Worm (Caenorhabditis elegans) whole organism, young adult: ENCODE measurements around the gene ZK616.1.

Source experiments
- C06A6.2 ChIP-seq: fragments of 200-800 bp; sonication (Bioruptor generic); conservative IDR thresholded peaks from 2 replicates; pipeline ENCODE4 v1.3.6; 2022; ENCODE audit warnings: missing genetic modification characterization, missing compliant biosample characterization
- F10E7.11 ChIP-seq: sonication (generic microtip); optimal IDR thresholded peaks from 2 replicates; lab custom pipeline; 2017; ENCODE audit warnings: mild to moderate bottlenecking, missing genetic modification characterization, moderate library complexity, missing compliant biosample characterization
- F57A8.1 ChIP-seq: fragments of 200-800 bp; sonication (Bioruptor generic); optimal IDR thresholded peaks from 2 replicates; lab custom pipeline; 2018; ENCODE audit warnings: mild to moderate bottlenecking, missing genetic modification characterization, moderate library complexity, missing compliant biosample characterization
- Y79H2A.3 ChIP-seq: fragments of 200-800 bp; sonication (Bioruptor generic); conservative IDR thresholded peaks from 2 replicates; pipeline ENCODE4 v1.3.6; 2022; ENCODE audit warnings: missing genetic modification reagents, missing genetic modification characterization, missing compliant biosample characterization
- ceh-91 ChIP-seq: fragments of 200-800 bp; sonication (Bioruptor generic); IDR thresholded peaks from 2 replicates; pipeline ENCODE4 v1.3.6; 2022; ENCODE audit warnings: missing genetic modification reagents, missing genetic modification characterization, missing compliant biosample characterization
- ets-4 ChIP-seq: fragments of 200-800 bp; sonication (Bioruptor generic); optimal IDR thresholded peaks from 2 replicates; lab custom pipeline; 2018; ENCODE audit warnings: mild to moderate bottlenecking, missing genetic modification characterization, missing compliant biosample characterization
- mes-4 ChIP-seq: sonication (generic microtip); optimal IDR thresholded peaks from 2 replicates; lab custom pipeline; 2016; ENCODE audit warnings: missing genotype, missing genetic modification characterization, missing compliant biosample characterization
- nfya-1 ChIP-seq: sonication (generic microtip); optimal IDR thresholded peaks from 2 replicates; lab custom pipeline; 2017; ENCODE audit warnings: antibody characterized with exemption, missing compliant biosample characterization, missing genetic modification characterization, borderline replicate concordance; ENCODE audit not compliant: insufficient read depth
- repo-1 ChIP-seq: sonication (generic microtip); optimal IDR thresholded peaks from 2 replicates; lab custom pipeline; 2017; ENCODE audit warnings: mild to moderate bottlenecking, missing genetic modification characterization, missing compliant biosample characterization
- somi-1 ChIP-seq: fragments of 200-800 bp; sonication (Bioruptor generic); optimal IDR thresholded peaks from 2 replicates; lab custom pipeline; 2018; ENCODE audit warnings: mild to moderate bottlenecking, missing genetic modification characterization, missing compliant biosample characterization
- unc-130 ChIP-seq: sonication (generic microtip); optimal IDR thresholded peaks from 2 replicates; lab custom pipeline; 2016; ENCODE audit warnings: missing genetic modification reagents, missing genetic modification characterization, missing compliant biosample characterization
- unc-62 ChIP-seq: fragments of 150-350 bp; optimal IDR thresholded peaks from 2 replicates; lab custom pipeline; 2014; ENCODE audit warnings: missing biosample characterization, missing genetic modification reagents, missing genetic modification characterization

DNA sequence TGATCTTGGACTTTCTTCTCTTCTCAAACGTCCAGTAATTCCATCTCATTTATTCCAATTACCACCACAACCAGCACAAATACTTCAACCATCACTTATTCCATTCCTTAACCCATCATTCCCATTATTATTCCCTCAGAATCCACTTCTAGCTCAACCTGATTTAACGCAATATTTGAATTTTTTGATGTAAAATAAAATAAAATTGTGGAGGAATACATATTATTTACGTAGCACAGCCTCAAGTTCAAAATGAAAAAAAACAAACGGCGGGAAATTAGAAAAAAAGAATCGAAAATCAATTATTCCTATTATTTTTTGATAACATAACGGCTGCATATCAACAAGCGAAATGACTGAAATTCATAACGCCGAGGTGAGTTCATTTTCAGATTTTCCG is 4.6 kb downstream of the ZK616.1 start, which contains the start of gene ZK616.61:
- TF ChIP-seq ets-4 (GFP tag; lab: Kevin White, UChicago) (no peak), ceh-91 (GFP tag; lab: Robert Waterston, UW) (no peak), somi-1 (no peak), unc-62 (GFP tag; lab: Kevin White, UChicago) (no peak), nfya-1 (tag; lab: Kevin White, UChicago) (no peak), Y79H2A.3 (GFP tag; lab: Robert Waterston, UW) (no peak), unc-130 (no peak), repo-1 (no peak), mes-4 (tag; lab: Kevin White, UChicago) (no peak), F57A8.1 (GFP tag; lab: Kevin White, UChicago) (no peak), F10E7.11 (tag; lab: Kevin White, UChicago) (no peak), C06A6.2 (GFP tag; lab: Robert Waterston, UW) (no peak)
